Worm (Caenorhabditis elegans) whole organism, L4 larva: ENCODE measurements around the gene nhx-2.

ENCODE experiments used
- ZK546.5 ChIP-seq, 2 experiments: sonication (generic microtip); optimal IDR thresholded peaks; 2 replicates each; lab custom pipeline; 2017; ENCODE audit warnings: missing biosample characterization in 2 of 2, missing genetic modification characterization in 2 of 2
- zag-1 ChIP-seq: fragments of 150-350 bp; optimal IDR thresholded peaks from 2 replicates; lab custom pipeline; 2014; ENCODE audit warnings: missing biosample characterization, missing genetic modification characterization

- TF ChIP-seq ZK546.5 (tag; optimal IDR thresholded peaks at IDR 0.05; lab: Kevin White, UChicago): no peak
- no peak for TF ChIP-seq zag-1 (tag; lab: Kevin White, UChicago)
These were observed 30.8 kb upstream of the nhx-2 start, which contains the start of gene cpna-2 for ce11 chrII:7724603-7725002.
